Worm (Caenorhabditis elegans) whole organism, mixed stage, embryonic: ENCODE measurements around the gene pes-5.

Source experiments
- blmp-1 ChIP-seq: fragments of 150-350 bp; optimal IDR thresholded peaks from 2 replicates; lab custom pipeline; 2014; ENCODE audit warnings: missing biosample characterization, missing genetic modification characterization
- ces-1 ChIP-seq: fragments of 150-350 bp; optimal IDR thresholded peaks from 2 replicates; lab custom pipeline; 2014; ENCODE audit warnings: missing biosample characterization, missing genetic modification reagents, missing genetic modification characterization
- ham-2 ChIP-seq: fragments of 200-800 bp; sonication (Bioruptor generic); optimal IDR thresholded peaks from 2 replicates; lab custom pipeline; 2018; ENCODE audit warnings: mild to moderate bottlenecking, missing genetic modification characterization, missing compliant biosample characterization
- lsy-2 ChIP-seq: fragments of 150-350 bp; optimal IDR thresholded peaks from 2 replicates; lab custom pipeline; 2014; ENCODE audit warnings: missing biosample characterization, missing genetic modification characterization
- mep-1 ChIP-seq: fragments of 150-350 bp; optimal IDR thresholded peaks from 2 replicates; lab custom pipeline; 2017; ENCODE audit warnings: missing biosample characterization, missing genetic modification reagents, missing genetic modification characterization, inconsistent platforms
- nhr-237 ChIP-seq: fragments of 150-350 bp; optimal IDR thresholded peaks from 2 replicates; lab custom pipeline; 2014; ENCODE audit warnings: missing biosample characterization, missing genetic modification characterization
- nhr-28 ChIP-seq: fragments of 150-350 bp; optimal IDR thresholded peaks from 2 replicates; lab custom pipeline; 2014; ENCODE audit warnings: missing biosample characterization, missing genetic modification characterization
- nhr-76 ChIP-seq: sonication (generic microtip); optimal IDR thresholded peaks from 2 replicates; lab custom pipeline; 2017; ENCODE audit warnings: missing biosample characterization, missing genetic modification characterization
- sem-2 ChIP-seq: fragments of 200-800 bp; sonication (Bioruptor generic); optimal IDR thresholded peaks from 2 replicates; lab custom pipeline; 2018; ENCODE audit warnings: mild to moderate bottlenecking, missing genetic modification characterization, missing compliant biosample characterization
- unc-62 ChIP-seq: fragments of 150-350 bp; optimal IDR thresholded peaks from 2 replicates; lab custom pipeline; 2014; ENCODE audit warnings: missing biosample characterization, missing genetic modification reagents, missing genetic modification characterization
- ztf-11 ChIP-seq: fragments of 150-350 bp; optimal IDR thresholded peaks from 2 replicates; lab custom pipeline; 2014; ENCODE audit warnings: missing biosample characterization, missing genetic modification characterization

DNA sequence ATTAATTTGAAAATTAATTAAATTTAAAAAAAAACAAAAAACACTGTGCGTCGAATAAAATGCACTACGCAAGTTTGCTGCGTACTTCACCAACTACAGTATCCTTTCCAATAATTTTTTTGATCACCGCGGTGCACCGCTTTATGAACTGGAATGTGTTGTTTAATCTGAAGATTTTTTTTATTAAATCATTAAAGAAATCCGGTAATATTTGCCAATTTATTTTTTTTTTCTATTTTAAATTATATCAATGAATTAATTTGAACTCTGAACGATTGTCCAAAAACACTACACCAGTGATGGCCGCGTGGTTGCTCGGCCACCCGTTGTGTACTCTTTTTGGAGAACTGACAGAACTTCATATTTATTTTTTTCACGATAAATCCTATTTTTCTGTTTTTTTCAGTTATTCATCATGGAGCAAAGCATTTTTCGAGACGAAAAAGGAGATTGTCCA lies 30.8 kb upstream of the pes-5 start, which contains the start of gene K12D12.5:
- TF ChIP-seq sem-2 (GFP tag; lab: Kevin White, UChicago) (no peak), nhr-76 (no peak), unc-62 (GFP tag; lab: Kevin White, UChicago) (no peak), blmp-1 (no peak), nhr-237 (tag; lab: Kevin White, UChicago) (no peak), nhr-28 (tag; lab: Kevin White, UChicago) (no peak), ham-2 (GFP tag; lab: Kevin White, UChicago) (no peak), ztf-11 (tag; lab: Kevin White, UChicago) (no peak), ces-1 (GFP tag; lab: Kevin White, UChicago) (no peak), mep-1 (no peak), lsy-2 (tag; lab: Kevin White, UChicago) (no peak)
